Worm (Caenorhabditis elegans) whole organism, L4 larva: ENCODE data around the gene Y49F6B.8.

ENCODE experiments used
- F44E2.7 ChIP-seq: fragments of 200-800 bp; sonication (Bioruptor generic); IDR thresholded peaks from 2 replicates; pipeline ENCODE4 v2.1.2; 2022; ENCODE audit warnings: missing genetic modification characterization, missing compliant biosample characterization
- ama-1 ChIP-seq: fragments of 150-350 bp; optimal IDR thresholded peaks from 2 replicates; lab custom pipeline; 2014; ENCODE audit warnings: inconsistent platforms, mixed read lengths
- lsy-2 ChIP-seq, 2 experiments: fragments of 150-350 bp in 1 of 2; sonication (generic microtip) in 1 of 2; optimal IDR thresholded peaks; 2 replicates each; lab custom pipeline; 2014 to 2017; ENCODE audit warnings: missing biosample characterization in 2 of 2, missing genetic modification characterization in 2 of 2
- nhr-11 ChIP-seq: fragments of 150-350 bp; optimal IDR thresholded peaks from 2 replicates; lab custom pipeline; 2014; ENCODE audit warnings: missing biosample characterization, missing genetic modification characterization

DNA sequence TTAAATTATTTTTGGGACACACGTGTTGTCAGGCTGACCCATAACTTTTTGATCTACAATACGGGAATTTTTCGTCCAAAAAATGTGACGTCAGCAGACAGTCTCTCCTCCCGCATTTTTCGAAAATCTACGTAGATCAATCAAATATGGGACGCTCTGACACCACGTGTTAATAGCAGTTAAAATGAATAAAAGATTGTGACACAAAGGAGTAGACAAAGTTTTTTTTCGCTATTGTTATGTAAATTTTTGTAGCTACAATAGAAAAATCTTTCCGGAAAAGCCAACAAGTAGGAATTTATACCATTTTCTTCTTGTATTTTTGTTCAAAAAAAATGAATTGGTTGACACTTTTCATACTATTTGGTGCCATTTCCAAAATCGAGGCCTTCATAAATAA, 40.1 kb downstream of the Y49F6B.8 start, which contains the start of gene C16C8.27:
- TF ChIP-seq F44E2.7 (GFP tag; lab: Robert Waterston, UW) (no peak), nhr-11 (tag; lab: Kevin White, UChicago) (no peak), ama-1 (lab: Kevin White, UChicago) (no peak), lsy-2 (tag; optimal IDR thresholded peaks at IDR 0.05; lab: Kevin White, UChicago) (no peak)
